Fruit fly (Drosophila melanogaster) whole organism: Measurements from ENCODE around the gene CG32225.

Experiments used
- CG8478 ChIP-seq: fragments of >200 bp; optimal IDR thresholded peaks from 2 replicates; lab custom pipeline; 2018; ENCODE audit warnings: inconsistent platforms
- Dll ChIP-seq: fragments of >200 bp; optimal IDR thresholded peaks from 2 replicates; lab custom pipeline; 2017
- EcR ChIP-seq, 2 experiments: fragments of >200 bp; optimal IDR thresholded peaks; 2 replicates each; lab custom pipeline; 2017; ENCODE audit warnings: missing biosample characterization in 2 of 2, missing genetic modification characterization in 2 of 2, missing genetic modification reagents in 2 of 2
- pan ChIP-seq: fragments of >200 bp; optimal IDR thresholded peaks from 2 replicates; lab custom pipeline; 2017
- psq ChIP-seq: fragments of >200 bp; optimal IDR thresholded peaks from 2 replicates; lab custom pipeline; 2017
- usp ChIP-seq: fragments of >200 bp; optimal IDR thresholded peaks from 2 replicates; lab custom pipeline; 2017; ENCODE audit warnings: missing biosample characterization, missing genetic modification characterization, mixed read lengths

The CG32225 gene

DNA sequence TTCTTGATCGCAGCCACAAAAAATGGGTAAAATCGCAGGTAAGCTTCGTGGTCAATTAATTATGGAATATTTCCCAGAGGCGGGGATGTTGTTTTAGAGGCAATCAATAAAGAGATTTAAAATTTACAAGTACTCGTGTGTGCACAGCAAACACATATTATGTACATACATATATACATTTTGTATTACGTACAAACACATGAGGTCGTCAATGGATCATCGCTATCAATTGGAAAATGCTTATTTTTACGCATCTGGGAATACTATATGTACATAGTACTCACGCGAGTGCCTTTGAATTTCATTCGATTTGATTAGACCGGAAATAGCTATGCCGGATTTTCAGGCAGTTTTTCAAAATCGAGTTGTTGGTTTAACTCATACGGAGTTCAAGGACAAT is 11.7 kb upstream of the CG32225 start:
- TF ChIP-seq psq (lab: Kevin White, UChicago) (no peak), pan (lab: Kevin White, UChicago) (no peak), Dll (lab: Kevin White, UChicago) (no peak)

DNA sequence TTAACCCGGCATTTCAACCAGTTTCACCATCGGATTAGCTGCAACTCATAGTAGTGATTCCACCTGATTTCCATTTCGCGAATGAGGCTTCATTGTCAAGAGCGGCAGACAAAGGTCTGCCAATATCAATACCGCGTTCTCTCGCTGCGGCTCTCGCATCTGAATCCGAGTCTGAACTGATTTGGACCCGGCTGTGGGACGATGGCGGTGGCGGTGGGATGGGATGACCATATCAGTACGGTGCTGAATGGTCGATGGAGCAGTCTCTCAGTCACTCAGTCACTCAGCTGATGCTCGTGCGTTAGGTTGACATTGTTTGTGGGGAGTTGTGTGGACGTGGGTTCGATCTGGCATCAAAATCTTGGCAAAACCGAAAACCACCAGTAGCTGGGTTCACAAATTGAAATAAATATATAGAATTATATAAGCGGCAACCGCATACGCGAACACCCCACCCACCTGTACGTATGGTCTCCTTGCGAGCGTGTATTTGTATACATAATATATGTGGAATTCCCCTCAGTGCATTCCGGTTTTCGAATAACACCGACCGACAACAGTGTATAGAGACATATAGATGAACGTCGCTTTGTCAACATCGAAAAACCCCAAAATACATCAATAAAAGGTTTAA is 11.0 kb upstream of the CG32225 start, which contains the start of gene Spn77Ba:
TSS of gene Spn77Ba (plus strand) at position 235 of the 634 bp plus-strand sequence.
- no peak for TF ChIP-seq Dll (lab: Kevin White, UChicago)
- no peak for TF ChIP-seq CG8478 (lab: Kevin White, UChicago)
- TF ChIP-seq pan (lab: Kevin White, UChicago) = no peak
- TF ChIP-seq usp (GFP tag; lab: Kevin White, UChicago) = no peak
- no peak for TF ChIP-seq psq (lab: Kevin White, UChicago)
- no peak for TF ChIP-seq EcR (GFP tag; optimal IDR thresholded peaks at IDR 0.05; lab: Kevin White, UChicago)

DNA sequence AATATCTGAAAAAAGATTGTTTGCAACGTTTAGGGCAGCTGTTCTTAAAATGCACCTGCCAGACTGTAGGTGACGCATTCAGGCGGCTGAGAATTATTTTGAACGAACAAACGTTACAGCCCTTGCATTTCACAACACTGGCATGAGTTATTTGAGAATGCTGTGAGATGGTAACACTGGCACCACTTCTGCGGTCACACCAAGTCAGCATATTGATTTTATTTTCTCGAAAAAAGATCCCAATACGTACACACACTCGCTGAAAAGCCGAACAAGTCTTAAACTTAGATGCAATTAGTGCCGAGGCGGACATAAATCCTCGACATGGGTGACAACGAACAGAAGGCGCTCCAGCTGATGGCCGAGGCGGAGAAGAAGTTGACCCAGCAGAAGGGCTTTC is 7.4 kb upstream of the CG32225 start, which contains the start of gene alphaSnap:
TSS of gene alphaSnap (plus strand) at position 164 of the 400 bp plus-strand sequence.
- no peak for TF ChIP-seq usp (GFP tag; lab: Kevin White, UChicago)
- no peak for TF ChIP-seq Dll (lab: Kevin White, UChicago)
- no peak for TF ChIP-seq pan (lab: Kevin White, UChicago)
- TF ChIP-seq psq (lab: Kevin White, UChicago) = no peak
- TF ChIP-seq CG8478 (lab: Kevin White, UChicago) = no peak
- TF ChIP-seq EcR (GFP tag; optimal IDR thresholded peaks at IDR 0.05; lab: Kevin White, UChicago) = no peak

DNA sequence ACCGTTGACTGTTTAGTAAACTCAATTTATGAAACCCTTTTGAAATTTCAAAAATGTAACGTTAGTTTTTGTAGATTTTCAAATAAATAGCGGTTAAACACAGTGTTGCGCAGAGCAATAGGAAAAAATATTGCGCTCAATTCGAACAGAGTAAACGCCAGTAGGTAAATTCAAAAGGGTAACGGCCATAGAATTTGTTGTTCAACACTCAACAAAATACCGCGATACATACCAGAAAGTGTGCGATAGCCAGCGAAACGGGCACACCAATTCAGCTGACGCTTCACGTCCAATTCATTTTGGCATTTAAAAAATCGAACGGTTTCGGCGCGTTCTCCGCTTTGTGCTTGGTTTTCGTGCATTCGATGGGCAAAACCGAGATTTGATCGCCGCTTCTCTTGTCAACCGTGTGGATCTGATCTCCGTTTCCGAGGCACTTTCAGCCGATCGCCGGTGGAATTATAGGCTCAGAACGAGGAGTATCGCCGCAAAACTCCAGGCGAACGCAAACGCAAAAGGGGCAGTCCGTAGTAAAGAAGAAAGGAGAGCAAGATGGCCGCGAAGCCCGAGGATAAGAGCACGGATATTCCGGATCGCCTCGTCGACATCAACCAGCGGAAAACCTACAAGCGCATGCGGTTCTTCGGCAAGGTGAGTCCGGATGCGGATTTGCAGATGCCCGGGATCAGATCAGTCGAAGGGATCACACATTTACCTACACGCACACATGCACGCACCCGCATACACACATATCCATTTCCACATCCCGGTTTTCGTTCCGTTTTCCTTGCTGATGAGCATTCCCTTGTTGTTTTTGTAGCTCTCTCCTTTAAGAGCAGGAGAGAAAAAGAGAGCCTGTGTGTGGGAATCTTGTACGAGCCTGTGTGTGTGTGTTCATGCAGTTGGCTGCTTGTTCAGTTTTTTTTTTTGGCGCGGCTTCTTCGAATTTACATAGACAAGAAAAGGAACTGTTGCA is 4.0 kb upstream of the CG32225 start:
- no peak for TF ChIP-seq pan (lab: Kevin White, UChicago)
- TF ChIP-seq psq (lab: Kevin White, UChicago) = no peak
- no peak for TF ChIP-seq CG8478 (lab: Kevin White, UChicago)
- TF ChIP-seq EcR (GFP tag; optimal IDR thresholded peaks at IDR 0.05; lab: Kevin White, UChicago) = no peak
- TF ChIP-seq usp (GFP tag; lab: Kevin White, UChicago) = no peak
- TF ChIP-seq Dll (lab: Kevin White, UChicago) = no peak

DNA sequence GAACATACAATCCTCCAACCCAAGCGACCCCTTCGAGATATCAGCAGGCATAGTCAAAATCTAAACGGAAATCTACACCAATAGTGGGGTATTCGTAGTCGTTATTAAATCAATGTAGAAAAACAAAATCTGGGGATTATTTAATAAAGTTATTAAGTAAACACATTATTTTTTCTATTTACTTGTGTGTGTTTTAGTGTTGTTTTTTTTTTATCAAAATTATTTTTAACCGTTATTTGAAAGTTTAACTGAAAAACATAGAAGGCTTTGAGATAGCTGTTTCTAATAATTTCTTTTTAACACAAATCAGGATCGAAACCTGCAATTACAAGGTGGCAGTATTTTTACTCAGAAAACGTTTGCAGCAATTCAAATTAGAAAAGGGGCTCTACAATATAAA is 3.3 kb upstream of the CG32225 start, which contains the start of gene polo:
TSS of gene polo (plus strand) at position 301 of the 400 bp plus-strand sequence.
- no peak for TF ChIP-seq psq (lab: Kevin White, UChicago)

DNA sequence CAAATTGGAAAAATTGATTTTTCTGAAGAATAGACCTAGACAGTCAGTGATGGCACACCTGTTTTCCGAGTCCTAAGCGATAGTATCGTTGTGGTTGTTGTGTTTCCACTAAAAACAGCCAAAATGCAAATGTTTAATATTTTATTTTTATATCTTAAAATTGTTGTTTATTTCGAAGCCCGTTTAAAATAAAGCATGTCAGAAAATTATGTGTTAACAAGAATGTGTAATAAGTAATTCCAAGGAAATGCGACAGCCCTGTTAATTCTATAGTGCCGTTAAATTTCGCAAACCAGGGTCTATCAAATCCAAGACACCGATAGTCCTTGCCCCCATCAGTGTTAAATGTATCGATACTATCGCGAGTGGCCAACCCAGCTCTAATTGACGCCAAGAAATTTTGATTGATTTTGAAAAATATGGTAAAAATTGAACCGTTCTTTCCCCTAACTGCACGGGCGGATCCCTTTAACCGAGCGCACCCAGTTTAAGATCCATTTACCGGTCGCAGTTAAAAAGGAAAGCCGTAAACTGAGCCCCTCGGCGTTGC is 3.9 kb downstream of the CG32225 start, which contains the start of gene Pex23:
TSS of gene Pex23 (minus strand) at position 61 of the 550 bp plus-strand sequence.
- TF ChIP-seq usp (GFP tag; lab: Kevin White, UChicago) (no peak), Dll (lab: Kevin White, UChicago) (no peak)

DNA sequence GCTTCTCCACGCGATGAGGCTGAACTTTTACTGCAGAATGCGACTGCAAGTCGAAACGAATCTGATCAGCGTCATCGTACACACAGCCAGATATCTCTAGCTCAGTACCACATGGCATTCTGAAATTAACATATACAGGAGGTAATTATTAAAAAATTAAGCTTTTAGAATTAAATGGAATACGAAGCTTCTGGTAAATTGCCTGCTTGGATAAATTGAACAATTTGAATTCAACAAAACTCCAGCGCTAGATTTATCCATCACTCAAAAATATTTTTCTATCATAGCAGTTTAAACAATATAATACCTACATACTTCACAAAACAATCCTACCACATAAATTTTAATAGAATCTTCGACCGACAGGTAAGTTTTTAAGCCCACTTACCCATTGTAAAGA is 7.0 kb downstream of the CG32225 start, which contains the start of gene SCCRO4:
TSS of gene SCCRO4 (plus strand) at position 301 of the 400 bp plus-strand sequence.
- TF ChIP-seq EcR (GFP tag; optimal IDR thresholded peaks at IDR 0.05; lab: Kevin White, UChicago) = no peak
- no peak for TF ChIP-seq psq (lab: Kevin White, UChicago)
- no peak for TF ChIP-seq CG8478 (lab: Kevin White, UChicago)
- no peak for TF ChIP-seq usp (GFP tag; lab: Kevin White, UChicago)
- TF ChIP-seq pan (lab: Kevin White, UChicago) = no peak
- no peak for TF ChIP-seq Dll (lab: Kevin White, UChicago)

DNA sequence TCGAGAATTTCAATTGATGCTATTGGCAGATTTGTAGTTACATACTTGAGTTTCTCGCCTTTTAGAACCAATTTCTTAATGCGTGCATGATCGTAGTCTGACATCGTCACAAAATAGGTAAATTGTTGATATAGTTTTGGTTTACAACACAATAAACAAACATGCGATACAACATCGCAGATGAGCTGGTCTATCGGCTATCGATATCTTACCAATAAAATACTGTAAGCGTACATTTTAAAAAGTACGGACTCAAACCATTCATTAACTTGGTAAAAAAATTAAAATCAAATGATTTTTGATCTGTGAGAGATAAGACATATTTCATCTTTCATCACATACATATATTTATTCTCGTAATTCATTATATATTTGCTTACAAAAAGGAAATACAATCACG is 9.3 kb downstream of the CG32225 start, which contains the start of gene FRG1:
TSS of gene FRG1 (minus strand) at position 175 of the 400 bp plus-strand sequence.
- TF ChIP-seq Dll (lab: Kevin White, UChicago) = no peak
- no peak for TF ChIP-seq EcR (GFP tag; optimal IDR thresholded peaks at IDR 0.05; lab: Kevin White, UChicago)
- no peak for TF ChIP-seq usp (GFP tag; lab: Kevin White, UChicago)
- no peak for TF ChIP-seq pan (lab: Kevin White, UChicago)
- no peak for TF ChIP-seq psq (lab: Kevin White, UChicago)
- TF ChIP-seq CG8478 (lab: Kevin White, UChicago) = no peak

DNA sequence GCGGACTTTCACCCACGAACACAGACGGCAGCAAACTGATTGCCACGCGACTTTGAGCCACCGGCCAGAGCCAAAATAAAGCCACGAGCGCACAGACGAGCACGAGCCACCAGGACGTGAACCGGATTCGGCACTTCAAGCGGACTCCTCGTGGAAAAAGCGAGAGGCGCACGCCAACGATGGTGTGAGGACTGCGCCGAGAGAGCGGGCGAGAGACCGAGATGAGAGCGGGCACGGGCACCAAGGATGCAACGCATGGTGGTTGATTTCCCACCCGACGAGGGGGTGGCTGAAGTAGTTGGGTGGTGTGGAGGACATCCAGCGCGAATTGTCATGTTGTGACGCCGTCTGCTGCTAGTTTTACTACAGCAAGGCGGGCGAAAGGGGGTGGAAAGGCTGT is 11.0 kb downstream of the CG32225 start, which contains the start of gene gogo:
TSS of gene gogo (minus strand) at position 39 of the 400 bp plus-strand sequence.
- no peak for TF ChIP-seq CG8478 (lab: Kevin White, UChicago)
- TF ChIP-seq psq (lab: Kevin White, UChicago) = no peak
- TF ChIP-seq EcR (GFP tag; optimal IDR thresholded peaks at IDR 0.05; lab: Kevin White, UChicago) = no peak
- TF ChIP-seq Dll (lab: Kevin White, UChicago) = no peak
- no peak for TF ChIP-seq usp (GFP tag; lab: Kevin White, UChicago)
- TF ChIP-seq pan (lab: Kevin White, UChicago) = no peak

DNA sequence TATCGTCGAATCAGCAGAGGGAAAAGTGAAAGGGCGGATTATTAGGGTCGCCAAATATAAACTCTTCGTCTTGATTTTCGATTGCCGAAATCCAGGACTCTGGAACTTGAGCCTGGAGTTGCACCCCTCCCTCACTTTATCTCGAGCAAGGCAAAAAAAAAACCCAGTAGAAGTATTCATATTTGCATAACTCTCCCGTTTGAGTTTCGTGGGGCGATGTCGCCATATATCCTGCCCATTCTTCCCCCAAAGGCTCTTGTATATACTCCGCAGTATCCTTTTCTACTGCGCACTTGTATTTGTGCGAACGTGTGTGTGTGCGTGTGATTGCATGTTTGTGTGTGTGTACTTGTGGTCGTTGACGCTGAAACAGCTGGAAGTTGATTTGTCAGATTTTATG is 19.0 kb downstream of the CG32225 start:
- TF ChIP-seq Dll (lab: Kevin White, UChicago) = no peak
- no peak for TF ChIP-seq CG8478 (lab: Kevin White, UChicago)
- TF ChIP-seq usp (GFP tag; lab: Kevin White, UChicago) = no peak
- no peak for TF ChIP-seq EcR (GFP tag; optimal IDR thresholded peaks at IDR 0.05; lab: Kevin White, UChicago)
- no peak for TF ChIP-seq psq (lab: Kevin White, UChicago)
- TF ChIP-seq pan (lab: Kevin White, UChicago) = no peak

DNA sequence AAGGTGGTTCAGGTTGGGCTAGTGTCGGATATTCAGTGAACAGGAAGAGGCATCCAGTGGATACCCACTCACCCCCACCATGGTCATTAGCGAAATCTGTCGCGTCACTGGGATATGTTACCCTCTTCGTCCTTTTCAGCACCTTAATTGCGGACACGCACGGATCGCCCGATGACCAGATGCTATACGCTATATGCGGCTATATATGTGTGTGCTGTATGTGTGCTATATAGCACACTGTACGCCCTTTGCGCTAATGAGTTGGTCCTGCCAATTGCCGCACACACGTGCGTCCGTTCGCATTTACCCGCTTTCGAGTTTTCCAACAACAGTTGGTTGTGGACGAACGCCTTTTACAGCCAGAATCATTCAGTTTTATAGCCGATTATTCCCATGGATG is 24.8 kb downstream of the CG32225 start:
- TF ChIP-seq psq (lab: Kevin White, UChicago) (no peak), Dll (lab: Kevin White, UChicago) (no peak), pan (lab: Kevin White, UChicago) (no peak), usp (GFP tag; lab: Kevin White, UChicago) (no peak), CG8478 (lab: Kevin White, UChicago) (no peak), EcR (GFP tag; optimal IDR thresholded peaks at IDR 0.05; lab: Kevin White, UChicago) (no peak)
